Worm (Caenorhabditis elegans) whole organism, midembryonic: ENCODE measurements around the gene egl-23.

ENCODE experiments used
- flt-1 ChIP-seq: fragments of 200-800 bp; sonication (Bioruptor generic); IDR thresholded peaks from 2 replicates; pipeline ENCODE4 v1.3.6; 2022; ENCODE audit warnings: missing genetic modification characterization, missing compliant biosample characterization
- klf-2 ChIP-seq: fragments of 200-800 bp; sonication (Bioruptor generic); conservative IDR thresholded peaks from 2 replicates; pipeline ENCODE4 v1.3.6; 2022; ENCODE audit warnings: missing genetic modification reagents, missing genetic modification characterization, missing compliant biosample characterization
- ref-1 ChIP-seq: fragments of 200-800 bp; sonication (Bioruptor generic); conservative IDR thresholded peaks from 2 replicates; pipeline ENCODE4 v1.3.6; 2022; ENCODE audit warnings: missing genetic modification reagents, missing genetic modification characterization, missing compliant biosample characterization

DNA sequence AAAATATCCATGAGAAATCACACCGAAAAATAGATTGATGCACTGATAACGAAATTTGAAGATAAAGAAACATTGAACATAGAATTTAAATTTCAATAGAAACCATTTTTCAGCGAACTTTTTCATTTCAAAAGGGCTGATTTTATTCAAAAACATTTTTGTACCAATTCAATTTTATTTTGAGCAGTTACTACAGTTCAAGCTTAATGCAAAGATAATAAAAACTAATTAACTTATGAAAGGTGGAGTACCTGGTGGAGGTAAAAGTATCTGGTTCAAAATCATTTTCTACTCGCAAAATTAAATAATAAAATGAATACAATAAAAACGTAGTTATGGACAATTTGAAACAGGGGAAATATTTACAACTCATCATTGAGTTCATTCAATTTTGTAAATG lies 4.8 kb upstream of the egl-23 start, which contains the start of gene tor-2:
- TF ChIP-seq flt-1 (GFP tag; lab: Robert Waterston, UW) = no peak
- TF ChIP-seq ref-1 (GFP tag; lab: Robert Waterston, UW) = no peak
- no peak for TF ChIP-seq klf-2 (GFP tag; lab: Robert Waterston, UW)
